Worm (Caenorhabditis elegans) whole organism, dauer: Measurements from ENCODE around the gene toca-2.

Experiments
- unc-62 ChIP-seq: sonication (generic microtip); optimal IDR thresholded peaks from 2 replicates; lab custom pipeline; 2017; ENCODE audit warnings: missing biosample characterization, missing genetic modification reagents, missing genetic modification characterization

The toca-2 gene

ce11 chrIII:13755689-13756088 is at the start of gene toca-2:
toca-2 (plus strand) TSS chrIII:13755896.
- no peak for TF ChIP-seq unc-62

- no peak for TF ChIP-seq unc-62
Measured at ce11 chrIII:13708415-13708814, 47.3 kb upstream of the toca-2 start.

DNA sequence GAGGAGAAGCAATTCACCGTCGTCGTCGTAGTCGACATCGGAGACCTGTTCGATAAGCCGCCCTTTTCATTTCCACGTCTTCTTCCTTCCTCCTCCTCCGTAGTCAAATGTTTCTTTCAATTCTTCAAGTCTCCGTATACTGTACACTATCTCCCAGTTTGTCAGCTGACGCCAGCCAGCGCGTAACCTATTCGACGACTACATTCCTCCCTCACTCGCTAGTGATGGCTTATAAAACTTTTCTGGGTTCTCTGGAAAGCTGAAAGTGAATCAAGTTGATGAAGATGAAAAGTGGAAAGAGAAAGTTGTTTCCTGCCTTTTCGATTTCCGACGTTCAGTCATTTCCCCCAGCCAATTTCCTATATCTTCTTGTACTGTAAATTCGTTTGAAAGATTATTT is 46.6 kb upstream of the toca-2 start:
- no peak for TF ChIP-seq unc-62

- no peak for TF ChIP-seq unc-62
Measured at ce11 chrIII:13710666-13711065, 45.0 kb upstream of the toca-2 start.

ce11 chrIII:13712854-13713293 is 42.8 kb upstream of the toca-2 start:
- no peak for TF ChIP-seq unc-62

- TF ChIP-seq unc-62, result no peak
Measured at ce11 chrIII:13713807-13714206, 41.9 kb upstream of the toca-2 start.

DNA sequence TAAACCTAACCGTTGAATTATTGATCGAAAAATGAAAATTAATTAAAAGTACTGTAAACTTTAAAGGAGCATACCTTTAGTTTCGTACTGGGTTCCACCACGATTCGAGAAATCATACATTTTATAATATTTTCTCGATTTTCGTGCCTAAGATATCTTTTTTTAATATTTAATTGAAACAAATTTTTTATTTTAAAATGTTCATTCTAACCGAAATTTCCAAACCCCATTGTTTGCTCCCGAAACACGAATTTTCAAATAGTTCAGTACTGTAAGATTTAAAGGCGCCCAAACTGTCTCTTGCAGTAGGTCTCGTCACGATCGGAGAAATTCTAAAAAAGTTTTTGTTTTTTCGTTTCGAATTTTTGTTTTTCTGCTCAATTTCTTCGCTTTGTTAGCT is 40.7 kb upstream of the toca-2 start:
- TF ChIP-seq unc-62, result no peak

DNA sequence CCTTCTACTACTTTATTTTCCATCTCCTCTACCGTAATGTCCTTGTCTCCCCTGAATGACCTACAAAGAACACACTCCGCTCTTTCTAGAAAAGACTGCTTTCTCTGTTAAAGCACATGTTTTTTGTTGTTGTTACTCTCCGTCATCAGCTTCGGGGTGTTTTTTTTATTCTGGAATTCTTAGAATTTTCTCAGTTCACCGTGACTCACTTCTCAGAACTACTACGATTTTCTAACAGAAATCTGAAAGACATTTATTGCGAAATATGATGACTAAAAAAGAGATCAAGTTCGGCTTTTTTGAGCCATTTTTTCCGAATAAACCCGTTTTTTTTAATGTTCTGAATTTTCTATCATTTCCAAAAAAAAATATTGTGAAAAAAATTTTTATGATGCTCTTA is 39.4 kb upstream of the toca-2 start:
- no peak for TF ChIP-seq unc-62

DNA sequence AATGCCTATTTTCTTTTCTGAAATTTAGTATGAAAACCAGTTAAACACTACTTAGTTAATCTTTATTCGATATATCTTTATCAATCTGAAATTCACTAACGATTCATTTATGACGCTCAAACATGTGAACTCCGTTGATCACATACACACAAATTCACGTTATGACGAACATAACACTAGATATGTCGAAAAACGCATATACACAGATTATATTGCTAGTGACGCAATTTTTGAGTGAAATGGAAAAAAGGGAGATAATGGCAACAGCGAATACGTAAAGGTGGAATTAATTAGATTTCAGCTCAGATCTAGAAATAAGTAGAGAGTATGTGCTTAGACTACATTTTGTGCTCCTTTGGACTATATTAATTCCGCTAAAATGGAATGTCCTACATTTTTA is 38.9 kb upstream of the toca-2 start:
- TF ChIP-seq unc-62, result no peak

- no peak for TF ChIP-seq unc-62
Measured at ce11 chrIII:13717505-13717904, 38.2 kb upstream of the toca-2 start.

ce11 chrIII:13718403-13718969 is 37.2 kb upstream of the toca-2 start:
- TF ChIP-seq unc-62, result no peak

DNA sequence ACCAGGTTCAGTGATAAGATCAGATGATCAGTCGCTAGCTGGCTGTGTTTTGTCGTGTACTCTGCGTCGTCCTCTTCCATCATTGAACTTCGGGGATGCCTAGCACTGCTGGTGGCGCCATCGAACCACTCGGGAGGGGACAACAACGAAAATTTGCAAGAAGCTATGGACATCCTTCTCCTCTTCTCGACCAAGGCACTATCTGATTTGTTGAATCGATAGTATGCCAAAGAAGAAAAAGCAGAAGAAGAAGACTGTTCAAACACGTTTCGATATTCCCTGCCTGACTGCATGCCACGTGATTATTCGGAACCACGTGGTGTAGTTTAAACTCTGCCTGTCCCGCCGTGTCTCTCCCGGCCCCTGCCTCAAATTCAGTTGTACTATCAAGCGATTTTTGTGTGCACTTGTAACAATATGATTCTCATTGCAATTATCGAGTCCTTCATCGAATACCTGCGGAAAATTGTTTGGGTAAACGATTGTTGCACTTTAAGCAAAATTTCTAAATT is 36.4 kb upstream of the toca-2 start:
- no peak for TF ChIP-seq unc-62

- no peak for TF ChIP-seq unc-62
Measured at ce11 chrIII:13720190-13720741, 35.4 kb upstream of the toca-2 start.

DNA sequence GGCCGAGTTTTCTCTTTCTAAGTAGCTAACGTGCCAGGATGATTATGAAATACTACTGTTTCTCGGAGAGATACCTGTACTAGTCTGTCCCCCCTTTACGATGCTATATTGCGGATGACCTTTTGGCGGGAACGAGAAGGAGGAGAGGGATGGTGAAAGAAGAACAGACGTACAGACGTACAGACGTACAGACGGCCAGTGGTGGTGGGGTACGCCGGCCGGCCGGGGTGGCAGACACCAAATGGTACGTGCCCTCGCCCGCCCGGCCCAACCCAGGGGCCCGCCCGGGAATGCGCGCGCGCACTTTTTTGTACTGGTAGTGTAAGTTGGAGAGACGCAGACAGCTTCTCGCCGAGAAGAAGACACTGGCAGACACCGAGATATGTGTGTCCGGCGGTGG is 34.6 kb upstream of the toca-2 start:
- no peak for TF ChIP-seq unc-62

ce11 chrIII:13721944-13722343 is 33.8 kb upstream of the toca-2 start:
- no peak for TF ChIP-seq unc-62

DNA sequence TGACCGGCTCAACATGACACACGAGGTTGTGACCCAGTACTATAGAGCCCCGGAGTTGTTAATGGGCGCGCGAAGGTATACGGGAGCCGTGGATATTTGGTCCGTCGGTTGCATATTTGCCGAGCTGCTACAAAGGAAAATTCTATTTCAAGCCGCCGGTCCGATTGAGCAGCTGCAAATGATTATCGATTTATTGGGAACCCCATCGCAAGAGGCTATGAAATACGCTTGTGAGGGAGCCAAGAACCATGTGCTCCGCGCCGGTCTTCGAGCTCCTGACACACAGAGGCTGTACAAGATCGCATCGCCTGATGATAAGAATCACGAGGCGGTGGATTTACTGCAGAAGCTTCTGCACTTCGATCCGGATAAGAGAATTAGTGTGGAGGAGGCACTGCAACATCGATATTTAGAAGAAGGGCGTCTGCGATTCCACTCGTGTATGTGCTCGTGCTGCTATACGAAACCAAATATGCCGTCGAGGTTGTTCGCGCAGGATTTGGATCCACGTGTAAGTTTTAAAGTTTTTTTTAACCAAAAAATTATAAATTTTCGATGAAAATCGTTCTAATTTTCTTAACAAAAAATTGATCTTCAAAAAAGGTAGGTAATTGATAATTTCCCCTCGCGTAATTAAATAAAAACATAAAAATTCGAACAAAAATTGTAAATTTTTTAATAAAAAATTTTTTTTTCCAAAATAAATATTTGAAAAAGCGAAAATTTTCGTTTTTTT is 33.1 kb upstream of the toca-2 start:
- TF ChIP-seq unc-62, result no peak

- no peak for TF ChIP-seq unc-62
Measured at ce11 chrIII:13724018-13724892, 31.4 kb upstream of the toca-2 start.
